Fruit fly (Drosophila melanogaster) whole organism, embryonic: Measurements from ENCODE around the gene Chd64.
A peak's percentile ranks its signal among the peaks of the same experiment; 100 is the strongest.

ENCODE experiments used
- Blimp-1 ChIP-seq: fragments of 200-800 bp; sonication (Bioruptor generic); optimal IDR thresholded peaks from 3 replicates; lab custom pipeline; 2018; ENCODE audit warnings: missing biosample characterization, missing genetic modification characterization, mild to moderate bottlenecking, moderate library complexity, missing genetic modification reagents
- CG15479 ChIP-seq: fragments of 200-800 bp; sonication (Bioruptor generic); optimal IDR thresholded peaks from 3 replicates; lab custom pipeline; 2019; ENCODE audit warnings: missing biosample characterization, mild to moderate bottlenecking, missing genetic modification characterization, moderate library complexity
- CG17328 ChIP-seq: fragments of 200-800 bp; sonication (Bioruptor generic); IDR thresholded peaks from 2 replicates; pipeline ENCODE4 v1.3.6; 2022; ENCODE audit warnings: missing biosample characterization, missing genetic modification characterization
- CG17359 ChIP-seq: fragments of 200-800 bp; sonication (Bioruptor generic); optimal IDR thresholded peaks from 3 replicates; lab custom pipeline; 2018; ENCODE audit warnings: missing biosample characterization, mild to moderate bottlenecking, missing genetic modification characterization, moderate library complexity
- CG17612 ChIP-seq: fragments of 200-800 bp; sonication (Bioruptor generic); IDR thresholded peaks from 2 replicates; pipeline ENCODE4 v1.3.6; 2022; ENCODE audit warnings: missing biosample characterization, missing genetic modification characterization
- CG30020 ChIP-seq: fragments of 200-800 bp; optimal IDR thresholded peaks from 2 replicates; lab custom pipeline; 2019; ENCODE audit warnings: missing biosample characterization, mild to moderate bottlenecking, missing genetic modification characterization, moderate library complexity
- CG3065 ChIP-seq: fragments of 200-800 bp; sonication (Bioruptor generic); optimal IDR thresholded peaks from 2 replicates; lab custom pipeline; 2016; ENCODE audit warnings: missing biosample characterization, missing genetic modification characterization
- CG34376 ChIP-seq: fragments of 200-800 bp; sonication (Bioruptor generic); optimal IDR thresholded peaks from 2 replicates; lab custom pipeline; 2018; ENCODE audit warnings: missing biosample characterization, mild to moderate bottlenecking, missing genetic modification characterization
- CG4854 ChIP-seq: fragments of 200-800 bp; sonication (Bioruptor generic); optimal IDR thresholded peaks from 2 replicates; lab custom pipeline; 2016; ENCODE audit warnings: missing biosample characterization, missing genetic modification characterization, inconsistent platforms
- CG7271 ChIP-seq: fragments of 200-800 bp; sonication (Bioruptor generic); optimal IDR thresholded peaks from 2 replicates; lab custom pipeline; 2018; ENCODE audit warnings: missing biosample characterization, mild to moderate bottlenecking, missing genetic modification characterization, moderate library complexity
- CG7556 ChIP-seq: fragments of 200-800 bp; sonication (Bioruptor generic); optimal IDR thresholded peaks from 2 replicates; lab custom pipeline; 2017; ENCODE audit warnings: missing biosample characterization, mild to moderate bottlenecking, missing genetic modification characterization
- Deaf1 ChIP-seq: fragments of 200-800 bp; optimal IDR thresholded peaks from 3 replicates; lab custom pipeline; 2019; ENCODE audit warnings: missing biosample characterization, mild to moderate bottlenecking, missing genetic modification characterization, moderate library complexity
- Dip2 ChIP-seq: fragments of 200-800 bp; sonication (Bioruptor generic); IDR thresholded peaks from 2 replicates; pipeline ENCODE4 v1.3.6; 2022; ENCODE audit warnings: missing biosample characterization, missing genetic modification characterization
- Doc3 ChIP-seq: fragments of 200-800 bp; sonication (Bioruptor generic); IDR thresholded peaks from 3 replicates; pipeline ENCODE4 v1.3.6; 2022; ENCODE audit warnings: missing biosample characterization, missing genetic modification characterization; ENCODE audit not compliant: partially characterized antibody
- Ets97D ChIP-seq: fragments of 200-800 bp; sonication (Bioruptor generic); optimal IDR thresholded peaks from 3 replicates; lab custom pipeline; 2016; ENCODE audit warnings: missing biosample characterization, missing genetic modification characterization
- HmgD ChIP-seq: fragments of 200-800 bp; sonication (Bioruptor generic); optimal IDR thresholded peaks from 3 replicates; lab custom pipeline; 2016; ENCODE audit warnings: missing biosample characterization, missing genetic modification characterization
- HmgZ ChIP-seq: fragments of 200-800 bp; sonication (Bioruptor generic); optimal IDR thresholded peaks from 2 replicates; lab custom pipeline; 2018; ENCODE audit warnings: missing biosample characterization, mild to moderate bottlenecking, missing genetic modification characterization
- Hmr ChIP-seq: fragments of 200-800 bp; sonication (Bioruptor generic); optimal IDR thresholded peaks from 3 replicates; lab custom pipeline; 2017; ENCODE audit warnings: mild to moderate bottlenecking, missing biosample characterization, missing genetic modification reagents, missing genetic modification characterization
- Kr ChIP-seq: fragments of 200-800 bp; sonication (Bioruptor generic); optimal IDR thresholded peaks from 2 replicates; lab custom pipeline; 2017; ENCODE audit warnings: missing biosample characterization, mild to moderate bottlenecking, missing genetic modification characterization
- Lhr ChIP-seq: fragments of 200-800 bp; sonication (Bioruptor generic); optimal IDR thresholded peaks from 3 replicates; lab custom pipeline; 2017; ENCODE audit warnings: mild to moderate bottlenecking, missing biosample characterization, missing genetic modification reagents, missing genetic modification characterization
- MESR4 ChIP-seq: fragments of 200-800 bp; sonication (Bioruptor generic); optimal IDR thresholded peaks from 2 replicates; lab custom pipeline; 2018; ENCODE audit warnings: missing biosample characterization, mild to moderate bottlenecking, missing genetic modification characterization, moderate library complexity
- Med ChIP-seq: fragments of 200-800 bp; sonication (Bioruptor generic); peaks from one replicate; lab custom pipeline; 2016; ENCODE audit warnings: missing biosample characterization, missing genetic modification characterization, mild to moderate bottlenecking, inconsistent platforms, moderate library complexity
- Mes4 ChIP-seq: fragments of 200-800 bp; sonication (Bioruptor generic); optimal IDR thresholded peaks from 2 replicates; lab custom pipeline; 2016; ENCODE audit warnings: missing biosample characterization, missing genetic modification characterization
- Nf-YB ChIP-seq: fragments of 200-800 bp; sonication (Bioruptor generic); optimal IDR thresholded peaks from 3 replicates; lab custom pipeline; 2019; ENCODE audit warnings: missing biosample characterization, mild to moderate bottlenecking, missing genetic modification characterization, moderate library complexity
- Nf-YC ChIP-seq: fragments of 200-800 bp; optimal IDR thresholded peaks from 3 replicates; lab custom pipeline; 2019; ENCODE audit warnings: missing biosample characterization, mild to moderate bottlenecking, missing genetic modification characterization, moderate library complexity
- Sox100B ChIP-seq: fragments of 200-800 bp; sonication (Bioruptor generic); optimal IDR thresholded peaks from 3 replicates; lab custom pipeline; 2018; ENCODE audit warnings: missing biosample characterization, mild to moderate bottlenecking, missing genetic modification characterization
- Sry-β ChIP-seq: fragments of 200-800 bp; sonication (Bioruptor generic); optimal IDR thresholded peaks from 2 replicates; lab custom pipeline; 2018; ENCODE audit warnings: missing biosample characterization, mild to moderate bottlenecking, missing genetic modification characterization, moderate library complexity
- Trl ChIP-seq, 3 experiments: fragments of >200 bp in 2 of 3; fragments of 200-800 bp in 1 of 3; sonication (Bioruptor generic) in 1 of 3; optimal IDR thresholded peaks; 2 replicates in 1 of 3; 3 replicates in 2 of 3; lab custom pipeline; 2016 to 2017; ENCODE audit warnings: missing biosample characterization in 1 of 3, missing genetic modification characterization in 1 of 3
- ase ChIP-seq: fragments of 200-800 bp; sonication (Bioruptor generic); IDR thresholded peaks from 3 replicates; pipeline ENCODE4 v1.3.6; 2022; ENCODE audit warnings: missing biosample characterization, missing genetic modification characterization
- bowl ChIP-seq: fragments of 200-800 bp; sonication (Bioruptor generic); IDR thresholded peaks from 2 replicates; pipeline ENCODE4 v1.3.6; 2022; ENCODE audit warnings: missing biosample characterization, missing genetic modification characterization
- cad ChIP-seq: fragments of >200 bp; optimal IDR thresholded peaks from 2 replicates; lab custom pipeline; 2017; ENCODE audit warnings: missing biosample characterization, missing genetic modification characterization
- ci ChIP-seq: fragments of 200-800 bp; sonication (Bioruptor generic); IDR thresholded peaks from 3 replicates; pipeline ENCODE4 v1.3.6; 2022; ENCODE audit warnings: missing biosample characterization, missing genetic modification characterization
- crp ChIP-seq, 2 experiments: fragments of 200-800 bp; sonication (Bioruptor generic); optimal IDR thresholded peaks; 2 replicates in 1 of 2; 3 replicates in 1 of 2; lab custom pipeline; 2017; ENCODE audit warnings: missing biosample characterization in 2 of 2, missing genetic modification characterization in 2 of 2, mild to moderate bottlenecking in 1 of 2, moderate library complexity in 1 of 2
- ftz-f1 ChIP-seq: fragments of 200-800 bp; sonication (Bioruptor generic); optimal IDR thresholded peaks from 2 replicates; lab custom pipeline; 2016; ENCODE audit warnings: missing biosample characterization, missing genetic modification characterization
- ken ChIP-seq: fragments of 200-800 bp; sonication (Bioruptor generic); IDR thresholded peaks from 3 replicates; pipeline ENCODE4 v1.3.6; 2022; ENCODE audit warnings: missing biosample characterization, missing genetic modification characterization
- lmd ChIP-seq: fragments of 200-800 bp; sonication (Bioruptor generic); IDR thresholded peaks from 2 replicates; pipeline ENCODE4 v1.3.6; 2022; ENCODE audit warnings: missing biosample characterization, missing genetic modification characterization
- mam ChIP-seq: fragments of 200-800 bp; sonication (Bioruptor generic); optimal IDR thresholded peaks from 3 replicates; lab custom pipeline; 2016; ENCODE audit warnings: missing biosample characterization, missing genetic modification characterization
- nom ChIP-seq: fragments of 200-800 bp; sonication (Bioruptor generic); optimal IDR thresholded peaks from 2 replicates; lab custom pipeline; 2017; ENCODE audit warnings: missing biosample characterization, missing genetic modification characterization, mild to moderate bottlenecking, moderate library complexity, missing genetic modification reagents
- stwl ChIP-seq: fragments of 200-800 bp; sonication (Bioruptor generic); optimal IDR thresholded peaks from 3 replicates; lab custom pipeline; 2018; ENCODE audit warnings: missing biosample characterization, mild to moderate bottlenecking, missing genetic modification characterization, moderate library complexity
- tin ChIP-seq: fragments of 200-800 bp; sonication (Bioruptor generic); optimal IDR thresholded peaks from 3 replicates; lab custom pipeline; 2016; ENCODE audit warnings: missing biosample characterization, missing genetic modification characterization
- tll ChIP-seq, 2 experiments: fragments of 200-800 bp in 1 of 2; fragments of >200 bp in 1 of 2; sonication (Bioruptor generic) in 1 of 2; optimal IDR thresholded peaks; 2 replicates each; lab custom pipeline; 2017 to 2019; ENCODE audit warnings: missing biosample characterization in 2 of 2, missing genetic modification characterization in 2 of 2, mild to moderate bottlenecking in 1 of 2, moderate library complexity in 1 of 2
- tx ChIP-seq: fragments of 200-800 bp; sonication (Bioruptor generic); optimal IDR thresholded peaks from 2 replicates; lab custom pipeline; 2016; ENCODE audit warnings: missing biosample characterization, missing genetic modification characterization
- unpg ChIP-seq: fragments of 200-800 bp; sonication (Bioruptor generic); optimal IDR thresholded peaks from 3 replicates; lab custom pipeline; 2018; ENCODE audit warnings: missing biosample characterization, mild to moderate bottlenecking, missing genetic modification characterization, moderate library complexity
- z ChIP-seq: fragments of 200-800 bp; sonication (Bioruptor generic); IDR thresholded peaks from 3 replicates; pipeline ENCODE4 v1.3.6; 2022; ENCODE audit warnings: missing biosample characterization, missing genetic modification characterization
- zen ChIP-seq: fragments of 200-800 bp; sonication (Bioruptor generic); optimal IDR thresholded peaks from 3 replicates; lab custom pipeline; 2018; ENCODE audit warnings: missing biosample characterization, mild to moderate bottlenecking, missing genetic modification characterization, moderate library complexity

Gene Chd64

dm6 chr3L:4169957-4170651 lies 47.9 kb upstream of the Chd64 start, which contains the start of gene Ero1L (continued):
- TF ChIP-seq zen (tag; lab: Kevin White, UChicago) (peak; percentile 32), CG7556 (GFP tag; lab: Kevin White, UChicago) (no peak), ftz-f1 (GFP tag; lab: Kevin White, UChicago) (no peak), tin (GFP tag; lab: Kevin White, UChicago) (peak; percentile 35), Sry-β (GFP tag; lab: Kevin White, UChicago) (peak; percentile 0), ci (GFP tag; lab: Robert Waterston, UW) (peak; percentile 72; the same call in 2 of the 3 replicates), stwl (tag; lab: Kevin White, UChicago) (peak; percentile 65), Lhr (GFP tag; lab: Kevin White, UChicago) (peak; percentile 82), mam (no peak), crp (GFP tag; optimal IDR thresholded peaks at IDR 0.05; lab: Kevin White, UChicago) (peak in 1 of 2 experiments; percentile 54), CG3065 (GFP tag; lab: Kevin White, UChicago) (no peak)
- TF ChIP-seq, all 482 proteins: peak for 136

DNA sequence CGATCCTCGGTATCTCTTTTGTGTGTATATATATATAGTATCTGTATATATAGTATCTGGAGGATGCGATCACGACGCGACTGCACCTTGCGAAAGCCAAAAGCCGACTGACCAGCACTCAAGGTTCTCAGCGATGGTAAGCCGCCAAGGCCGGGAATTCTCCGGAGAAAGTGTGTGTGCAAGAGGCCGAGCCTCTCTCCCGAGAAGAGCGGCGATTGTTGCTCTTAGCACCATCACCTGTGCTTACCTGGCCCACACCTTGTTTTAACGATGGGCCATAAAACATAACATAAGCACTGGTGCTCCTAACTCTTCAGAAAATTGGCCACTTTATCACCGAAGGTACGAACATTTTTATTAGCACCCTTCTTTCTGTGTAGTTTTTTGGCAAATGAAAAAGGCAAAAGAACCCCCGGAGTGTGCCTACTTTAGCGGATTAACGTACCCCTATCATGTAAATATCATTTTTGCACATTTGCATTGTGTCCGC lies 45.2 kb upstream of the Chd64 start, which contains the start of gene mas:
TSS of gene mas (minus strand) at position 112 of the 490 bp plus-strand sequence.
- TF ChIP-seq CG15479 (GFP tag; lab: Kevin White, UChicago) (peak; percentile 57), Trl (optimal IDR thresholded peaks at IDR 0.05; lab: Kevin White, UChicago) (peak in 1 of 2 experiments; percentile 41), Trl (GFP tag; optimal IDR thresholded peaks at IDR 0.05; lab: Kevin White, UChicago) (no peak), Sox100B (GFP tag; lab: Kevin White, UChicago) (no peak), tx (GFP tag; lab: Kevin White, UChicago) (no peak), CG17612 (no peak), cad (GFP tag; lab: Kevin White, UChicago) (peak; percentile 93), HmgD (GFP tag; lab: Kevin White, UChicago) (no peak), HmgZ (tag; lab: Kevin White, UChicago) (no peak), tll (GFP tag; optimal IDR thresholded peaks at IDR 0.05; lab: Kevin White, UChicago) (peak in 1 of 2 experiments; percentile 40), bowl (no peak), Hmr (GFP tag; lab: Kevin White, UChicago) (no peak), MESR4 (GFP tag; lab: Kevin White, UChicago) (no peak), lmd (GFP tag; lab: Robert Waterston, UW) (no peak), ken (GFP tag; lab: Robert Waterston, UW) (0 out of 3 replicates have a peak, but pooled peaks have one; percentile 35), CG17359 (tag; lab: Kevin White, UChicago) (no peak), Blimp-1 (GFP tag; lab: Kevin White, UChicago) (peak; percentile 32), CG34376 (GFP tag; lab: Kevin White, UChicago) (no peak), ci (GFP tag; lab: Robert Waterston, UW) (0 out of 3 replicates have a peak, but pooled peaks have one; percentile 16), unpg (no peak), Med (GFP tag; lab: Kevin White, UChicago) (peak; percentile 43), Mes4 (GFP tag; lab: Kevin White, UChicago) (no peak)

DNA sequence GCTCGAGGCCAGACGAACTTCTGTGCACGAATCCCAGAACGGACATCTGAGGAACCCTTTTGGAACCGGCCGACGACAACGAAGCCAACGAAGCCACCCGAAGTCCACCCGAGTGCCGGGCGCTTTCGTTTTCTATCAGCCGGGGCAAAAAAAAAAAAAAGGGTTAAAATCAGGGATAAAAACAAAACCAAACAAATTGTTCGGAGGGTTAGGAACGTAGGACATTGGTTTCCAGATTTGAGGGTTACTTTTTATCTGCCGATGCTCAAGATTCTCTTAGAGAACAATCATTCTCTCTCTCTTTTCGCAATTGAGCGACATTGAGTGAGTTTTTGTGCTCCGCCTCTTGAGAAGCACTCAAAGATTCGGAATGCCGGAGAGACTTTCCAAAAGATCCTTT lies 38.7 kb upstream of the Chd64 start, which contains the start of gene nab:
TSS of gene nab (minus strand) at position 7 of the 400 bp plus-strand sequence.
- TF ChIP-seq Nf-YC (peak; percentile 83), Deaf1 (tag; lab: Kevin White, UChicago) (peak; percentile 92), nom (GFP tag; lab: Kevin White, UChicago) (peak; percentile 13), CG4854 (GFP tag; lab: Kevin White, UChicago) (no peak), CG7271 (tag; lab: Kevin White, UChicago) (peak; percentile 38), Nf-YB (GFP tag; lab: Kevin White, UChicago) (peak; percentile 58), z (peak; percentile 95), Doc3 (no peak), Dip2 (no peak), Kr (GFP tag; lab: Kevin White, UChicago) (peak; percentile 56), ase (GFP tag; lab: Robert Waterston, UW) (no peak), Ets97D (no peak), CG17328 (GFP tag; lab: Robert Waterston, UW) (0 out of 2 replicates have a peak, but pooled peaks have one; percentile 7), CG30020 (tag; lab: Kevin White, UChicago) (no peak)
